Worm (Caenorhabditis elegans): ENCODE data around the gene F52H2.1.

DNA sequence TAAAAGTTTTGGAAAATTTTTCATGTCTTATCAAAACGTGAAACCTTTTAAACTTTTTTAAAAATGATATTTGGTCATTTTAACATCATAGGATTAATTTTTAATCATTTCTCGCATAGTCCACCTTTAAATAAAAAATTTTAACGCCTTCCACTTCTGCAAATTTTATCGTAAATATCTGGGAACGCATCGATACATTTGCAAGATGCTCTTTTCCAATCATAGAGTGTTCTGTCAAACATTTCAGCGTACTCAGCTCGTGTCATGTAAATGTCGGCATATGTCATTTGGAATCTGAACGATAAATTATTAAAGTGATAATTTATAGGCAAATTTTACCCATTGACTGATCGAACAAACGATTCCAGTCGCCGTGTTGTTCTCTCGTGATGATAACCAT, 12.9 kb upstream of the F52H2.1 start, which contains the start of gene F52H2.5:
- TF ChIP-seq nhr-41 (GFP tag; IDR thresholded peaks at IDR 0.05): no peak
- TF ChIP-seq fos-1 (tag; optimal IDR thresholded peaks at IDR 0.05): no peak
- no peak for TF ChIP-seq nhr-25 (tag; optimal IDR thresholded peaks at IDR 0.05; ENCODE audit: borderline replicate concordance, insufficient read depth)
- no peak for TF ChIP-seq R02D3.7 (tag; optimal IDR thresholded peaks at IDR 0.05)
- no peak for TF ChIP-seq nhr-237 (tag; optimal IDR thresholded peaks at IDR 0.05)
- no peak for TF ChIP-seq ZK337.2 (GFP tag; IDR thresholded peaks at IDR 0.05)
- no peak for TF ChIP-seq pqm-1 (tag; optimal IDR thresholded peaks at IDR 0.05)
- TF ChIP-seq unc-62 (GFP tag; optimal IDR thresholded peaks at IDR 0.05 in 1 of 2): no peak
- TF ChIP-seq unc-62 (tag; optimal IDR thresholded peaks at IDR 0.05): no peak
- TF ChIP-seq ceh-82 (tag; optimal IDR thresholded peaks at IDR 0.05): no peak
